Worm (Caenorhabditis elegans) whole organism, mixed stage, embryonic: Measurements from ENCODE around the gene W01D2.1.
A peak's percentile ranks its signal among the peaks of the same experiment; 100 is the strongest.

Source experiments
- M03D4.4 ChIP-seq: sonication (generic microtip); optimal IDR thresholded peaks from 2 replicates; lab custom pipeline; 2017; ENCODE audit warnings: mild to moderate bottlenecking, missing genetic modification characterization, missing compliant biosample characterization
- bed-3 ChIP-seq: fragments of 200-800 bp; sonication (Bioruptor generic); optimal IDR thresholded peaks from 3 replicates; lab custom pipeline; 2018; ENCODE audit warnings: mild to moderate bottlenecking, missing genetic modification characterization, moderate library complexity, missing compliant biosample characterization
- blmp-1 ChIP-seq: fragments of 150-350 bp; optimal IDR thresholded peaks from 2 replicates; lab custom pipeline; 2014; ENCODE audit warnings: missing biosample characterization, missing genetic modification characterization
- ceh-43 ChIP-seq: fragments of 200-800 bp; sonication (Bioruptor generic); optimal IDR thresholded peaks from 2 replicates; lab custom pipeline; 2018; ENCODE audit warnings: mild to moderate bottlenecking, missing genetic modification characterization, moderate library complexity, missing compliant biosample characterization
- ceh-83 ChIP-seq: fragments of 200-800 bp; sonication (Bioruptor generic); optimal IDR thresholded peaks from 2 replicates; lab custom pipeline; 2018; ENCODE audit warnings: mild to moderate bottlenecking, missing genetic modification characterization, missing compliant biosample characterization
- ces-1 ChIP-seq: fragments of 150-350 bp; optimal IDR thresholded peaks from 2 replicates; lab custom pipeline; 2014; ENCODE audit warnings: missing biosample characterization, missing genetic modification reagents, missing genetic modification characterization
- cnd-1 ChIP-seq: fragments of 200-800 bp; sonication (Bioruptor generic); optimal IDR thresholded peaks from 2 replicates; lab custom pipeline; 2018; ENCODE audit warnings: mild to moderate bottlenecking, missing genetic modification characterization, missing compliant biosample characterization
- drap-1 ChIP-seq: fragments of 200-800 bp; sonication (Bioruptor generic); optimal IDR thresholded peaks from 3 replicates; lab custom pipeline; 2018; ENCODE audit warnings: mild to moderate bottlenecking, missing genetic modification characterization, missing compliant biosample characterization
- elt-1 ChIP-seq: sonication (generic microtip); optimal IDR thresholded peaks from 2 replicates; lab custom pipeline; 2017; ENCODE audit warnings: missing genetic modification characterization, mild to moderate bottlenecking, missing compliant biosample characterization, antibody characterized with exemption, moderate library complexity, borderline replicate concordance; ENCODE audit not compliant: insufficient read depth
- elt-3 ChIP-seq: fragments of 150-350 bp; optimal IDR thresholded peaks from 2 replicates; lab custom pipeline; 2014; ENCODE audit warnings: missing biosample characterization, missing genetic modification characterization
- flh-1 ChIP-seq: fragments of 200-800 bp; sonication (Bioruptor generic); optimal IDR thresholded peaks from 2 replicates; lab custom pipeline; 2018; ENCODE audit warnings: mild to moderate bottlenecking, missing genetic modification characterization, moderate library complexity, missing compliant biosample characterization
- ham-2 ChIP-seq: fragments of 200-800 bp; sonication (Bioruptor generic); optimal IDR thresholded peaks from 2 replicates; lab custom pipeline; 2018; ENCODE audit warnings: mild to moderate bottlenecking, missing genetic modification characterization, missing compliant biosample characterization
- hlh-1 ChIP-seq: fragments of 150-350 bp; optimal IDR thresholded peaks from 2 replicates; lab custom pipeline; 2014; ENCODE audit warnings: missing biosample characterization, missing genetic modification reagents, missing genetic modification characterization
- lin-13 ChIP-seq: fragments of 150-350 bp; optimal IDR thresholded peaks from 2 replicates; lab custom pipeline; 2014; ENCODE audit warnings: missing biosample characterization, missing genetic modification characterization
- lin-32 ChIP-seq: fragments of 200-800 bp; sonication (Bioruptor generic); optimal IDR thresholded peaks from 2 replicates; lab custom pipeline; 2018; ENCODE audit warnings: mild to moderate bottlenecking, missing genetic modification characterization, missing compliant biosample characterization
- lsy-2 ChIP-seq: fragments of 150-350 bp; optimal IDR thresholded peaks from 2 replicates; lab custom pipeline; 2014; ENCODE audit warnings: missing biosample characterization, missing genetic modification characterization
- mab-5 ChIP-seq: fragments of 150-350 bp; optimal IDR thresholded peaks from 2 replicates; lab custom pipeline; 2014; ENCODE audit warnings: missing biosample characterization, missing genetic modification characterization
- mep-1 ChIP-seq: fragments of 150-350 bp; optimal IDR thresholded peaks from 2 replicates; lab custom pipeline; 2017; ENCODE audit warnings: missing biosample characterization, missing genetic modification reagents, missing genetic modification characterization, inconsistent platforms
- nhr-12 ChIP-seq: fragments of 150-350 bp; optimal IDR thresholded peaks from 2 replicates; lab custom pipeline; 2014; ENCODE audit warnings: missing biosample characterization, missing genetic modification characterization
- nhr-2 ChIP-seq: fragments of 150-350 bp; optimal IDR thresholded peaks from 2 replicates; lab custom pipeline; 2014; ENCODE audit warnings: missing biosample characterization, missing genetic modification characterization
- nhr-237 ChIP-seq: fragments of 150-350 bp; optimal IDR thresholded peaks from 2 replicates; lab custom pipeline; 2014; ENCODE audit warnings: missing biosample characterization, missing genetic modification characterization
- nhr-28 ChIP-seq: fragments of 150-350 bp; optimal IDR thresholded peaks from 2 replicates; lab custom pipeline; 2014; ENCODE audit warnings: missing biosample characterization, missing genetic modification characterization
- nhr-76 ChIP-seq: sonication (generic microtip); optimal IDR thresholded peaks from 2 replicates; lab custom pipeline; 2017; ENCODE audit warnings: missing biosample characterization, missing genetic modification characterization
- pha-4 ChIP-seq: fragments of 150-350 bp; optimal IDR thresholded peaks from 2 replicates; lab custom pipeline; 2018; ENCODE audit warnings: missing biosample characterization, missing genetic modification reagents, missing genetic modification characterization
- sem-2 ChIP-seq: fragments of 200-800 bp; sonication (Bioruptor generic); optimal IDR thresholded peaks from 2 replicates; lab custom pipeline; 2018; ENCODE audit warnings: mild to moderate bottlenecking, missing genetic modification characterization, missing compliant biosample characterization
- snpc-4 ChIP-seq: fragments of 150-350 bp; optimal IDR thresholded peaks from 2 replicates; lab custom pipeline; 2014; ENCODE audit warnings: missing biosample characterization, missing genetic modification characterization
- sptf-1 ChIP-seq: sonication (generic microtip); optimal IDR thresholded peaks from 2 replicates; lab custom pipeline; 2017; ENCODE audit warnings: mild to moderate bottlenecking, missing genetic modification characterization, moderate library complexity, missing compliant biosample characterization
- unc-120 ChIP-seq: sonication (generic microtip); optimal IDR thresholded peaks from 2 replicates; lab custom pipeline; 2017; ENCODE audit warnings: missing genetic modification characterization, missing compliant biosample characterization; ENCODE audit not compliant: poor library complexity, severe bottlenecking
- zip-8 ChIP-seq: fragments of 150-350 bp; optimal IDR thresholded peaks from 2 replicates; lab custom pipeline; 2014; ENCODE audit warnings: missing biosample characterization, missing genetic modification characterization
- ztf-11 ChIP-seq: fragments of 150-350 bp; optimal IDR thresholded peaks from 2 replicates; lab custom pipeline; 2014; ENCODE audit warnings: missing biosample characterization, missing genetic modification characterization

The W01D2.1 gene

DNA sequence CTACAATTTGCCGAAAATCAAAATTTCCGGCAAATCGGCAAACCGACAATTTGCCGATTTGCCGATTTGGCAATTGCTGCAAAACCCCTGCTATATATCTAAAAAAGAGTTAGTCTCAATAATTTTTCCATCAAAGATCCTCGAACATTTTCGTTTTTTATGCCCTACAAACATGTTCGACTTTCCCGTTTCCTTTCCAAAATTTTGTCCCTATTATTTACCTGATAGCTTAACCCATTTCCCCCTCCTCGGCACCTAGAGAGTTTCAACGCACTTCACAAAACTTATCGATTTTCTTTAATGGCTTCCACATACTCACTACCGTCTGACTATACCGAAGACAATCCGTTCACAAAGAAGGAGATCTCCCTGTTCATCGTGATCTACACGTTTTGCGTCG, 6.6 kb upstream of the W01D2.1 start, which contains the start of gene W01D2.6:
TSS of gene W01D2.6 (plus strand) at position 301 of the 400 bp plus-strand sequence.
- no peak for TF ChIP-seq blmp-1 (tag; lab: Kevin White, UChicago)
- TF ChIP-seq zip-8 (tag; lab: Kevin White, UChicago), result no peak
- TF ChIP-seq nhr-237 (tag; lab: Kevin White, UChicago), result no peak
- no peak for TF ChIP-seq elt-1 (tag; lab: Kevin White, UChicago)
- no peak for TF ChIP-seq nhr-12 (tag; lab: Kevin White, UChicago)
- no peak for TF ChIP-seq ztf-11

DNA sequence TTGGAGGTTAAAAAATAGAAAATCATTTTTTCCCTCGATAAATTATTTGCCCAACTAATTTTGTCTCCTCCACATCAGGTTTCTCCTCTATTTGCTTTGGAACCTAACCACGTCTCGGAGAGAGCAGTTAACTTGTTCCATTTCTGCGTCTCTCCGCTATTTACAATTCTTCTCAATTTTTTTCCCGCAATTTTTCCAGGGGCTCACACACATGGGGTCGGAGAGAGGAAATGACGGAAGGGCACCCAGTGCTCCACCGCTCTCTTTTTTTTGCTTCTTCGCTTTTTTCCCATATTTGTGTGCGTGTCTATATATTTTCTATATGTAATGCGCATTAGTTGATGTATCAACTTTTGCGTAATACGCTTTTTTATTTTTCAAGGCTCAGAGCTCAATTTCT, 4.7 kb upstream of the W01D2.1 start:
- TF ChIP-seq ceh-83 (GFP tag; lab: Kevin White, UChicago) (no peak), ces-1 (GFP tag; lab: Kevin White, UChicago) (peak; percentile 26), M03D4.4 (tag; lab: Kevin White, UChicago) (no peak), zip-8 (tag; lab: Kevin White, UChicago) (no peak), pha-4 (peak; percentile 3), sptf-1 (tag; lab: Kevin White, UChicago) (no peak), blmp-1 (tag; lab: Kevin White, UChicago) (no peak), cnd-1 (tag; lab: Kevin White, UChicago) (no peak), flh-1 (no peak)

DNA sequence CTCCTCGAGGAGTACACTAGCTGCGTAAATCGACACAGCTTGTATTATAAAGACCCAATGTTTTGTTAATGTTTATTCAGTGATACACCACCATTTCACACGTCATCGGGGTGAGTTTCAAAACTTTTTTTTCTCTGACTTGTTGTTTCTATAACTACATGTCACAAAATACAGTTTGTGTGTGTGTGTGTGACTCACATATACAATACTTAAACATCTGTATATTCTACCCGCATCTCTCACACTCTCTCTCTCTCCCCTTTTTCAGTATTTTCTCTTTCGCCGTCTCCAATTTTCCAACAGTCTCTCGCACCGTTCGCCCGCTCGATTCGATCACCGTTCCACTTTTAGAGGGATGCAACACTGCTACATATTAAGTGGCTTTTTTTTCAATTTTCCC, 3.8 kb upstream of the W01D2.1 start:
- TF ChIP-seq nhr-28 (no peak), mab-5 (tag; lab: Kevin White, UChicago) (no peak), nhr-2 (no peak), bed-3 (no peak)

DNA sequence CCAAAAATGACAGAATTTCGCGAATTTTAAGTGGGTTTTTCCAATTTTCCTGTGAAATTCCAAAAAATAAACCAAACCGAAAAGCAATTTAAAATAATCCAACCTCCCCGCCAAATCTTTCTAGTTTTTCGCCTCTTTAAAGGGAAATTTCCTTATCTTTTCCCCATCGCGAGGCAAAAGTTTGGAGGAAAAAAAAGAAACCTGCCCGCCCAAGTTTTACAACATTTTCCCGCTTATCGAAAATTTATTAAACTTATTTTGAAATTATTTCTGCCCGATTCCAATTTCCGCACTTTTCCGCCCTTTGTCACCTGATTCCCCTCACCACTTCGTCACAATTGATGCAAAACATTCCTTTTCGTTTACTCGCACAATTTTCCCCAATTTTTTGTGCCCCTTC, 3.1 kb upstream of the W01D2.1 start, which contains the start of gene osta-3:
TSS of gene osta-3 (plus strand) at position 301 of the 400 bp plus-strand sequence.
- TF ChIP-seq hlh-1 (no peak), ceh-83 (GFP tag; lab: Kevin White, UChicago) (no peak), nhr-237 (tag; lab: Kevin White, UChicago) (no peak), ces-1 (GFP tag; lab: Kevin White, UChicago) (no peak), sem-2 (no peak), elt-1 (tag; lab: Kevin White, UChicago) (no peak), ham-2 (GFP tag; lab: Kevin White, UChicago) (no peak), drap-1 (GFP tag; lab: Kevin White, UChicago) (no peak), mep-1 (no peak), nhr-76 (tag; lab: Kevin White, UChicago) (no peak), zip-8 (tag; lab: Kevin White, UChicago) (no peak), ztf-11 (no peak)
- TF ChIP-seq, all 35 proteins: peak for 0

DNA sequence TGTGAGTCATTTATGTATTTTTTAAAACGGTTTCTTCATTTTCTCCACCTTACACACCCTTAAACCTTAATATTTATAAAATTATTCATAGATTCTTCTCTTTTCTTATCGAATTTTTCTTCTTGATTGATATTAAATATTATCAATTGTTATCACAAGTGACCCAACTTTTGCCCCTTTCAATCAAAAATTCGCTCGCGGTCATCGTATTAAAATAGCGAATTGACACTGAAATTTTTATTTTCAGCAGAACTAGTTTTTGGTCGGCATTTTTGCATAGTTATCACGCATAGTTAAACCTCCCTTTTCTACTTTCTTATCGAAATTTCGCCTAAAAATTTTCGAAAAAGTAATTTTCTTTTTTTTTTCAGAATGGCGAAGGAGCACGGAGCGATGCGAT, 2.7 kb upstream of the W01D2.1 start:
- TF ChIP-seq elt-1 (tag; lab: Kevin White, UChicago), result no peak
- TF ChIP-seq lin-13 (tag; lab: Kevin White, UChicago), result no peak
- no peak for TF ChIP-seq sptf-1 (tag; lab: Kevin White, UChicago)

DNA sequence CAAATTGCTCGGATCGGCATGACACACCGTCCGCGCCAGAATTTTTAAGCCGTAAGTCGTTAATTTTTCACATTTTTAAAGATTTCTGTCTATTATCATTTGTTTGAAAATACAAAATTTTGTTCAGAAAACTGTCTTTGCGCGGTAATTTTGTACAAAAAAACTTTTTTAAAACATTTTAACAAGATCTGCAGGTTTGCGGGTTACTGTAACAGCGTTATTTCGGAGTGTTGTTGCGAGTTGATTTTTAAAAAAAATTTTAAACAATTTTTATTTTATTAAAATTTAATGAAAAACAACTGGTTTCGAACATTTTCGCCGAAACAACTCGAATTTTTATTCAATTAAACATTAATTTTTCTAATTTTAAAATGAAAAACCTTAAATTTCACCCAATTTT, 2.2 kb upstream of the W01D2.1 start:
- no peak for TF ChIP-seq blmp-1 (tag; lab: Kevin White, UChicago)
- no peak for TF ChIP-seq nhr-76 (tag; lab: Kevin White, UChicago)
- no peak for TF ChIP-seq ceh-83 (GFP tag; lab: Kevin White, UChicago)
- TF ChIP-seq ceh-43, result no peak
- no peak for TF ChIP-seq elt-1 (tag; lab: Kevin White, UChicago)
- TF ChIP-seq elt-3, result no peak
- no peak for TF ChIP-seq pha-4
- TF ChIP-seq sem-2, result no peak
- TF ChIP-seq lin-32 (GFP tag; lab: Kevin White, UChicago), result no peak
- TF ChIP-seq lsy-2 (tag; lab: Kevin White, UChicago), result no peak

DNA sequence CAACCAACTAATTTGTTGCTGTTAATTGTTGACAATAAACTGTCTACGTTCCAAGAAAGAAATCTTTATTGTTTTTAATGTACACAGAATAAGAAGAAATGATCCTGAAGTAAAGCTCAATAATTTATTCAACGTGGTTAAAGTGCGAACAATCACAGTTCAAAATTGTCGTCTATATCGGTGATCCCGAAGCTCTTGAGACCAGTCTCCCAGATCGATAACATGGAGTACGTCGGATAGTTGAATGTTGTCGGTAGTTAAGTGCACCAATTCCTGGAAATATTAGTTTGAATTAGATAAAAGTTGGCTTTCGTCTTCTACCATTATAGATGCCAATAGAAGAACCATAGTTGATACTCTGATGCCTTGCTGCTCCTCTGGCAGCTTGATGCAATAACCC, 768 bp downstream of the W01D2.1 start:
- TF ChIP-seq bed-3 (no peak), flh-1 (no peak), ham-2 (GFP tag; lab: Kevin White, UChicago) (no peak), snpc-4 (tag; lab: Kevin White, UChicago) (no peak), M03D4.4 (tag; lab: Kevin White, UChicago) (no peak), ces-1 (GFP tag; lab: Kevin White, UChicago) (no peak), nhr-237 (tag; lab: Kevin White, UChicago) (no peak), sem-2 (no peak), unc-120 (tag; lab: Kevin White, UChicago) (no peak)
